Worm (Caenorhabditis elegans): Measurements from ENCODE around the gene ZC262.4.
A peak's percentile ranks its signal among the peaks of the same experiment; 100 is the strongest.
"Not testable (repeated sequence)": the region's sequence is repeated elsewhere in the genome, so short reads cannot be mapped to it uniquely, and the experiment has no call there.

Gene ZC262.4

ce11 chrIII:8354644-8355461 lies 20.5 kb upstream of the ZC262.4 start, which contains the start of gene unc-116:
TSS of gene unc-116 (minus strand) at chrIII:8355174.
- TF ChIP-seq Y22D7AL.16 (tag; optimal IDR thresholded peaks at IDR 0.05) (no peak), ref-2 (tag; optimal IDR thresholded peaks at IDR 0.05) (no peak), hlh-30 (tag; optimal IDR thresholded peaks at IDR 0.05; ENCODE audit: insufficient read depth) (peak; percentile 86), nfya-1 (tag; optimal IDR thresholded peaks at IDR 0.05) (peak; percentile 20), unc-55 (GFP tag; optimal IDR thresholded peaks at IDR 0.05) (peak; percentile 59), unc-42 (tag; optimal IDR thresholded peaks at IDR 0.05) (peak; percentile 3), ama-1 (optimal IDR thresholded peaks at IDR 0.05) (peak; percentile 47), sox-2 (GFP tag; IDR thresholded peaks at IDR 0.05) (peak; percentile 11; the same call in 1 of the 2 replicates), hlh-15 (tag; optimal IDR thresholded peaks at IDR 0.05) (no peak), ceh-6 (GFP tag; optimal IDR thresholded peaks at IDR 0.05) (no peak), ceh-48 (tag; optimal IDR thresholded peaks at IDR 0.05) (peak; percentile 44), ceh-31 (tag; optimal IDR thresholded peaks at IDR 0.05) (peak; percentile 5)

ce11 chrIII:8347822-8348221 lies 13.5 kb upstream of the ZC262.4 start, which contains the start of gene clc-29:
TSS of gene clc-29 (minus strand) at chrIII:8347922.
- TF ChIP-seq ref-2 (tag; optimal IDR thresholded peaks at IDR 0.05); sox-2 (GFP tag; IDR thresholded peaks at IDR 0.05); ceh-22 (tag; optimal IDR thresholded peaks at IDR 0.05): not testable (repeated sequence)

DNA sequence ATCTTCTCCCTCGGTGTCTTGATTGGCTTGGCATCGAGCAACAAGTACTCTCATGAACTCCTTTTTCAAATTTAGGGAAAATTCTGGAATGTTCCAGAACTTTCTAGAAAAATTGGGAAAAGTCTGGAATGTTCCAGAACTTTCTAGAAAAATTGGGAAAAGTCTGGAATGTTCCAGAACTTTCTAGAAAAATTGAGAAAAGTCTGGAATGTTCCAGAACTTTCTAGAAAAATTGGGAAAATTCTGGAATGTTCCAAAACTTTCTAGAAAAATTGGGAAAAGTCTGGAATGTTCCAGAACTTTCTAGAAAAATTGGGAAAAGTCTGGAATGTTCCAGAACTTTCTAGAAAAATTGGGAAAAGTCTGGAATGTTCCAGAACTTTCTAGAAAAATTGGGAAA lies 10.0 kb upstream of the ZC262.4 start, which contains the start of gene ZC262.7:
ZC262.7 (minus strand) TSS at position 54 of the 400 bp plus-strand sequence.
- TF ChIP-seq T23F11.4 (GFP tag; optimal IDR thresholded peaks at IDR 0.05); dve-1 (tag; optimal IDR thresholded peaks at IDR 0.05); fkh-6 (tag; optimal IDR thresholded peaks at IDR 0.05): not testable (repeated sequence)

DNA sequence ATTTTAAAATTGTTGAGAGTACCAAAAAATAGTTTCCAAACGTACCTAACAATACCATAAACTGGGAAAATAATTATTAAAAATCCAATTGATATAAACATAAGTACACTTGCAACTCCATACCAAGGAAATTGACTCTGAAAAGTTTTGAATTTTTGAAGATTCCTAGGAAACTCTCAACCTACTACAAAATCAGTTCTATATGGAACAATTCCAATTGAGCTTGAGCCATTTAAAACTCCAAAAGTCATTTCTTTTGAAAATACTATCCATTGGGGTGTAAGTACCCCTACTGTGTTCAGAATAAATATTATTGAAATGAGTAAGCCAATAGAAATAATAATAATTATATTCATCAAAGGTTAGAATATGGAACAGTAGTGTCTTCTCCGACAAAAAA lies 5.0 kb upstream of the ZC262.4 start, which contains the start of gene clc-28:
clc-28 (minus strand) TSS at position 101 of the 400 bp plus-strand sequence.
- TF ChIP-seq lin-11, che-1, tbx-2 (tag; optimal IDR thresholded peaks at IDR 0.05): not testable (repeated sequence)

- peak; percentile 62 for TF ChIP-seq hlh-30 (tag; optimal IDR thresholded peaks at IDR 0.05; ENCODE audit: insufficient read depth)
- TF ChIP-seq T23F11.4 (GFP tag; optimal IDR thresholded peaks at IDR 0.05): no peak
- peak; percentile 9 for TF ChIP-seq nfya-1 (tag; optimal IDR thresholded peaks at IDR 0.05)
These were observed 2.6 kb downstream of the ZC262.4 start, which contains the start of the genes mrps-18A and ZC262.2 for ce11 chrIII:8331779-8332178. TSS of gene mrps-18A (minus strand) at chrIII:8331919. TSS of gene ZC262.2 (plus strand) at chrIII:8332062.

DNA sequence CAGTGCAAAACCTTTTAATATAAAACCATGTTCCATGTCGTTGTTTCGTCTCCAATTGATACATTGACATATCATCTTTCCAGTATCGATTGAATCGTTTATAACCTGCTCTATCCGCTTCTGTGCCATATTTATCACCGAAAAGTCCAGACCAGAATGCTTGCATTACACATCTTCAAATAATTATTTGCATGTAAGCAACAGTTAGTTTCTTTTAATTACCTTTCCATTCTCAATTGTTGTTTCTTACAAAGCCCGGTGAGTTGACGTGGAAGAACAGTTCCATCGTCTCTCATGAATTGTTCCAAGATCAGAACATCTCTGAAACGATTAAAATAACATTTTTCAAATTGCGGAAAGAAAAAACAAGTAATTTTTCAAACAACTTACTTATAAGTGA lies 3.1 kb downstream of the ZC262.4 start, which contains the start of gene iglr-2:
iglr-2 (minus strand) TSS at position 101 of the 400 bp plus-strand sequence.
- TF ChIP-seq C38D4.7 (GFP tag; optimal IDR thresholded peaks at IDR 0.05): no peak
- TF ChIP-seq ztf-16 (tag; optimal IDR thresholded peaks at IDR 0.05): no peak
- no peak for TF ChIP-seq nhr-232 (tag; optimal IDR thresholded peaks at IDR 0.05)
- TF ChIP-seq unc-86 (tag; optimal IDR thresholded peaks at IDR 0.05): no peak
- no peak for TF ChIP-seq fax-1 (tag; optimal IDR thresholded peaks at IDR 0.05)
- TF ChIP-seq ttx-3 (tag; optimal IDR thresholded peaks at IDR 0.05): no peak
- no peak for TF ChIP-seq nfya-1 (tag; optimal IDR thresholded peaks at IDR 0.05)
- no peak for TF ChIP-seq ceh-34 (tag; optimal IDR thresholded peaks at IDR 0.05)
- TF ChIP-seq ceh-6 (GFP tag; optimal IDR thresholded peaks at IDR 0.05): no peak
- TF ChIP-seq odd-2 (tag; optimal IDR thresholded peaks at IDR 0.05): no peak

Measured in whole organism, late embryonic.